Worm (Caenorhabditis elegans) whole organism, L2 larva: ENCODE data around the gene tbce-1.

ENCODE experiments used
- C34F6.9 ChIP-seq: fragments of 150-350 bp; optimal IDR thresholded peaks from 2 replicates; lab custom pipeline; 2014; ENCODE audit warnings: missing biosample characterization, missing genetic modification characterization
- F13H6.1 ChIP-seq: sonication (generic microtip); optimal IDR thresholded peaks from 2 replicates; lab custom pipeline; 2016; ENCODE audit warnings: missing genetic modification characterization, missing compliant biosample characterization
- Y55F3AM.14 ChIP-seq: fragments of 200-800 bp; sonication (Bioruptor generic); optimal IDR thresholded peaks from 2 replicates; lab custom pipeline; 2018; ENCODE audit warnings: mild to moderate bottlenecking, missing genetic modification characterization, missing compliant biosample characterization
- ZK546.5 ChIP-seq: sonication (generic microtip); optimal IDR thresholded peaks from 2 replicates; lab custom pipeline; 2017; ENCODE audit warnings: missing biosample characterization, missing genetic modification characterization
- aly-2 ChIP-seq: fragments of 150-350 bp; optimal IDR thresholded peaks from 2 replicates; lab custom pipeline; 2014; ENCODE audit warnings: missing biosample characterization, missing genetic modification characterization
- blmp-1 ChIP-seq: sonication (generic microtip); optimal IDR thresholded peaks from 2 replicates; lab custom pipeline; 2017; ENCODE audit warnings: missing genetic modification characterization, mild to moderate bottlenecking, missing compliant biosample characterization, antibody characterized with exemption, moderate library complexity; ENCODE audit not compliant: insufficient read depth
- ceh-16 ChIP-seq: fragments of 150-350 bp; optimal IDR thresholded peaks from 2 replicates; lab custom pipeline; 2014; ENCODE audit warnings: missing biosample characterization, missing genetic modification characterization
- ceh-82 ChIP-seq: fragments of 150-350 bp; optimal IDR thresholded peaks from 2 replicates; lab custom pipeline; 2014; ENCODE audit warnings: missing biosample characterization, missing genetic modification characterization
- dmd-4 ChIP-seq: sonication (generic microtip); optimal IDR thresholded peaks from 2 replicates; lab custom pipeline; 2017; ENCODE audit warnings: missing biosample characterization, missing genetic modification characterization
- egl-27 ChIP-seq: sonication (generic microtip); optimal IDR thresholded peaks from 3 replicates; lab custom pipeline; 2017; ENCODE audit warnings: missing biosample characterization, missing genetic modification reagents, missing genetic modification characterization
- elt-1 ChIP-seq: fragments of 150-350 bp; optimal IDR thresholded peaks from 2 replicates; lab custom pipeline; 2014; ENCODE audit warnings: missing biosample characterization, missing genetic modification characterization
- elt-3 ChIP-seq: sonication (generic microtip); optimal IDR thresholded peaks from 2 replicates; lab custom pipeline; 2017; ENCODE audit warnings: missing biosample characterization, missing genetic modification characterization
- fos-1 ChIP-seq: fragments of 150-350 bp; optimal IDR thresholded peaks from 2 replicates; lab custom pipeline; 2014; ENCODE audit warnings: missing biosample characterization, missing genetic modification characterization
- gmeb-1 ChIP-seq: fragments of 150-350 bp; optimal IDR thresholded peaks from 2 replicates; lab custom pipeline; 2014; ENCODE audit warnings: missing biosample characterization, missing genetic modification characterization
- lin-11 ChIP-seq: fragments of 150-350 bp; sonication (generic microtip); optimal IDR thresholded peaks from 2 replicates; lab custom pipeline; 2014; ENCODE audit warnings: missing biosample characterization, missing genetic modification characterization, inconsistent platforms, mixed read lengths
- lin-13 ChIP-seq: fragments of 150-350 bp; optimal IDR thresholded peaks from 2 replicates; lab custom pipeline; 2014; ENCODE audit warnings: missing biosample characterization, missing genetic modification reagents, missing genetic modification characterization
- lin-39 ChIP-seq: fragments of 150-350 bp; optimal IDR thresholded peaks from 2 replicates; lab custom pipeline; 2014; ENCODE audit warnings: missing biosample characterization, missing genetic modification reagents, missing genetic modification characterization
- lsy-2 ChIP-seq, 2 experiments: fragments of 150-350 bp in 1 of 2; sonication (generic microtip) in 1 of 2; optimal IDR thresholded peaks; 2 replicates each; lab custom pipeline; 2014 to 2017; ENCODE audit warnings: missing biosample characterization in 2 of 2, missing genetic modification characterization in 2 of 2
- mab-5 ChIP-seq: fragments of 150-350 bp; optimal IDR thresholded peaks from 2 replicates; lab custom pipeline; 2014; ENCODE audit warnings: missing biosample characterization, missing genetic modification characterization
- mbf-1 ChIP-seq: sonication (generic microtip); optimal IDR thresholded peaks from 2 replicates; lab custom pipeline; 2017; ENCODE audit warnings: missing biosample characterization, missing genetic modification characterization
- mdl-1 ChIP-seq, 2 experiments: fragments of 150-350 bp in 1 of 2; sonication (generic microtip) in 1 of 2; optimal IDR thresholded peaks; 2 replicates each; lab custom pipeline; 2017; ENCODE audit warnings: missing biosample characterization in 2 of 2, missing genetic modification characterization in 2 of 2
- nhr-10 ChIP-seq: sonication (generic microtip); optimal IDR thresholded peaks from 2 replicates; lab custom pipeline; 2017; ENCODE audit warnings: missing biosample characterization, missing genetic modification characterization
- nhr-11 ChIP-seq: fragments of 150-350 bp; optimal IDR thresholded peaks from 2 replicates; lab custom pipeline; 2014; ENCODE audit warnings: missing biosample characterization, missing genetic modification characterization
- nhr-12 ChIP-seq: fragments of 150-350 bp; optimal IDR thresholded peaks from 2 replicates; lab custom pipeline; 2014; ENCODE audit warnings: missing biosample characterization, missing genetic modification characterization
- nhr-129 ChIP-seq: fragments of 150-350 bp; optimal IDR thresholded peaks from 2 replicates; lab custom pipeline; 2014; ENCODE audit warnings: missing biosample characterization, missing genetic modification characterization
- nhr-21 ChIP-seq: fragments of 150-350 bp; optimal IDR thresholded peaks from 2 replicates; lab custom pipeline; 2014; ENCODE audit warnings: missing biosample characterization, missing genetic modification characterization
- nhr-23 ChIP-seq: fragments of 150-350 bp; optimal IDR thresholded peaks from 2 replicates; lab custom pipeline; 2014; ENCODE audit warnings: missing biosample characterization, missing genetic modification reagents, missing genetic modification characterization
- nhr-237 ChIP-seq: fragments of 150-350 bp; optimal IDR thresholded peaks from 2 replicates; lab custom pipeline; 2014; ENCODE audit warnings: missing biosample characterization, missing genetic modification characterization
- nhr-25 ChIP-seq: fragments of 150-350 bp; sonication (generic microtip); optimal IDR thresholded peaks from 3 replicates; lab custom pipeline; 2014; ENCODE audit warnings: missing biosample characterization, missing genetic modification characterization
- nhr-6 ChIP-seq: fragments of 150-350 bp; optimal IDR thresholded peaks from 2 replicates; lab custom pipeline; 2014; ENCODE audit warnings: missing biosample characterization, missing genetic modification characterization
- nhr-77 ChIP-seq: fragments of 150-350 bp; optimal IDR thresholded peaks from 2 replicates; lab custom pipeline; 2014; ENCODE audit warnings: missing biosample characterization, missing genetic modification characterization
- peb-1 ChIP-seq: fragments of 150-350 bp; optimal IDR thresholded peaks from 2 replicates; lab custom pipeline; 2014; ENCODE audit warnings: missing biosample characterization, missing genetic modification characterization
- sem-4 ChIP-seq: fragments of 150-350 bp; optimal IDR thresholded peaks from 2 replicates; lab custom pipeline; 2014; ENCODE audit warnings: missing biosample characterization, missing genetic modification reagents, missing genetic modification characterization
- skn-1 ChIP-seq: sonication (generic microtip); optimal IDR thresholded peaks from 2 replicates; lab custom pipeline; 2017; ENCODE audit warnings: missing biosample characterization, missing genetic modification characterization
- sma-3 ChIP-seq: sonication (generic microtip); optimal IDR thresholded peaks from 2 replicates; lab custom pipeline; 2016; ENCODE audit warnings: missing genetic modification reagents, missing genetic modification characterization, missing compliant biosample characterization
- sma-9 ChIP-seq, 2 experiments: fragments of 150-350 bp in 1 of 2; sonication (generic microtip) in 1 of 2; optimal IDR thresholded peaks; 2 replicates each; lab custom pipeline; 2014 to 2016; ENCODE audit warnings: missing genetic modification characterization in 2 of 2, mild to moderate bottlenecking in 1 of 2, missing biosample characterization in 1 of 2, missing compliant biosample characterization in 1 of 2, missing genetic modification reagents in 1 of 2, moderate library complexity in 1 of 2
- unc-39 ChIP-seq: fragments of 150-350 bp; optimal IDR thresholded peaks from 2 replicates; lab custom pipeline; 2014; ENCODE audit warnings: missing biosample characterization, missing genetic modification characterization
- unc-55 ChIP-seq: fragments of 150-350 bp; sonication (generic microtip); optimal IDR thresholded peaks from 3 replicates; lab custom pipeline; 2014; ENCODE audit warnings: missing biosample characterization, missing genetic modification reagents, missing genetic modification characterization
- unc-62 ChIP-seq: fragments of 150-350 bp; optimal IDR thresholded peaks from 2 replicates; lab custom pipeline; 2014; ENCODE audit warnings: missing biosample characterization, missing genetic modification reagents, missing genetic modification characterization
- zag-1 ChIP-seq: fragments of 150-350 bp; optimal IDR thresholded peaks from 2 replicates; lab custom pipeline; 2014; ENCODE audit warnings: missing biosample characterization, missing genetic modification characterization
- ztf-1 ChIP-seq: fragments of 200-800 bp; sonication (Bioruptor generic); conservative IDR thresholded peaks from 2 replicates; pipeline ENCODE4 v1.3.6; 2022; ENCODE audit warnings: missing genetic modification characterization, missing compliant biosample characterization
- ztf-11 ChIP-seq: sonication (generic microtip); optimal IDR thresholded peaks from 2 replicates; lab custom pipeline; 2017; ENCODE audit warnings: missing biosample characterization, missing genetic modification characterization
- ztf-4 ChIP-seq: fragments of 150-350 bp; optimal IDR thresholded peaks from 2 replicates; lab custom pipeline; 2014; ENCODE audit warnings: missing biosample characterization, missing genetic modification characterization

Gene tbce-1

ce11 chrIV:8294650-8295049 is at the start of gene tbce-1:
Gene tbce-1, plus strand, starts transcription at chrIV:8294690.
- no peak for TF ChIP-seq lin-39 (tag; lab: Kevin White, UChicago)
- no peak for TF ChIP-seq zag-1 (tag; lab: Kevin White, UChicago)
- TF ChIP-seq unc-39 (tag; lab: Kevin White, UChicago): no peak
- TF ChIP-seq ceh-16 (tag; lab: Kevin White, UChicago): no peak
- TF ChIP-seq nhr-77: no peak
- no peak for TF ChIP-seq F13H6.1 (tag; lab: Kevin White, UChicago)
- no peak for TF ChIP-seq lin-11 (tag; lab: Kevin White, UChicago)
- no peak for TF ChIP-seq ceh-82 (tag; lab: Kevin White, UChicago)
- TF ChIP-seq Y55F3AM.14: no peak
- no peak for TF ChIP-seq mbf-1 (tag; lab: Kevin White, UChicago)
- no peak for TF ChIP-seq nhr-129 (tag; lab: Kevin White, UChicago)
- TF ChIP-seq ztf-4 (tag; lab: Kevin White, UChicago): no peak
- no peak for TF ChIP-seq egl-27
- TF ChIP-seq ztf-1 (GFP tag; lab: Robert Waterston, UW): no peak
- no peak for TF ChIP-seq sem-4 (tag; lab: Kevin White, UChicago)
- TF ChIP-seq nhr-6 (tag; lab: Kevin White, UChicago): no peak
- no peak for TF ChIP-seq ZK546.5 (tag; lab: Kevin White, UChicago)
- TF ChIP-seq dmd-4: no peak

ce11 chrIV:8247341-8247740 is 47.1 kb upstream of the tbce-1 start:
- TF ChIP-seq elt-1 (peak; percentile 86), sma-9 (GFP tag; optimal IDR thresholded peaks at IDR 0.05; lab: Kevin White, UChicago) (peak; percentile 80), sma-9 (tag; optimal IDR thresholded peaks at IDR 0.05; lab: Kevin White, UChicago) (no peak), nhr-25 (tag; lab: Kevin White, UChicago) (peak; percentile 37), C34F6.9 (tag; lab: Kevin White, UChicago) (no peak), ceh-16 (tag; lab: Kevin White, UChicago) (peak; percentile 12), nhr-10 (tag; lab: Kevin White, UChicago) (no peak)
- TF ChIP-seq, all 48 proteins: peak for 4

- TF ChIP-seq sma-9 (GFP tag; optimal IDR thresholded peaks at IDR 0.05; lab: Kevin White, UChicago) (peak; percentile 27), sma-9 (tag; optimal IDR thresholded peaks at IDR 0.05; lab: Kevin White, UChicago) (no peak), fos-1 (tag; lab: Kevin White, UChicago) (peak; percentile 56), unc-55 (GFP tag; lab: Kevin White, UChicago) (no peak), sma-3 (GFP tag; lab: Kevin White, UChicago) (no peak), skn-1 (tag; lab: Kevin White, UChicago) (no peak), nhr-77 (no peak), mdl-1 (tag; optimal IDR thresholded peaks at IDR 0.05; lab: Kevin White, UChicago) (no peak), nhr-25 (tag; lab: Kevin White, UChicago) (no peak)
- TF ChIP-seq, all 48 proteins: peak for 2
Observed at ce11 chrIV:8251346-8251745, 43.1 kb upstream of the tbce-1 start.

- TF ChIP-seq ztf-1 (GFP tag; lab: Robert Waterston, UW): no peak
- TF ChIP-seq unc-62 (GFP tag; lab: Kevin White, UChicago): no peak
- no peak for TF ChIP-seq mbf-1 (tag; lab: Kevin White, UChicago)
- peak; percentile 62 for TF ChIP-seq C34F6.9 (tag; lab: Kevin White, UChicago)
- TF ChIP-seq nhr-6 (tag; lab: Kevin White, UChicago): no peak
- TF ChIP-seq gmeb-1: peak; percentile 53
- no peak for TF ChIP-seq nhr-10 (tag; lab: Kevin White, UChicago)
- peak; percentile 47 for TF ChIP-seq Y55F3AM.14
- TF ChIP-seq blmp-1: no peak
- no peak for TF ChIP-seq elt-3 (tag; lab: Kevin White, UChicago)
- peak; percentile 90 for TF ChIP-seq unc-55 (GFP tag; lab: Kevin White, UChicago)
- TF ChIP-seq peb-1 (tag; lab: Kevin White, UChicago): no peak
- TF ChIP-seq aly-2 (tag; lab: Kevin White, UChicago): no peak
- TF ChIP-seq elt-1: no peak
- no peak for TF ChIP-seq ztf-4 (tag; lab: Kevin White, UChicago)
- no peak for TF ChIP-seq ceh-82 (tag; lab: Kevin White, UChicago)
- peak; percentile 46 for TF ChIP-seq lin-13
- no peak for TF ChIP-seq zag-1 (tag; lab: Kevin White, UChicago)
- no peak for TF ChIP-seq dmd-4
- TF ChIP-seq nhr-77: no peak
- peak; percentile 25 for TF ChIP-seq mab-5
- no peak for TF ChIP-seq nhr-11
- TF ChIP-seq ZK546.5 (tag; lab: Kevin White, UChicago): no peak
- no peak for TF ChIP-seq nhr-237 (tag; lab: Kevin White, UChicago)
- TF ChIP-seq lsy-2 (tag; optimal IDR thresholded peaks at IDR 0.05; lab: Kevin White, UChicago): peak; percentile 45 to 65
- no peak for TF ChIP-seq egl-27
- peak; percentile 56 for TF ChIP-seq sma-3 (GFP tag; lab: Kevin White, UChicago)
- TF ChIP-seq mdl-1 (tag; optimal IDR thresholded peaks at IDR 0.05; lab: Kevin White, UChicago): peak; percentile 52 to 66
- peak; percentile 66 for TF ChIP-seq lin-11 (tag; lab: Kevin White, UChicago)
- TF ChIP-seq nhr-21 (tag; lab: Kevin White, UChicago): peak; percentile 77
- no peak for TF ChIP-seq nhr-12
- peak; percentile 63 for TF ChIP-seq F13H6.1 (tag; lab: Kevin White, UChicago)
- no peak for TF ChIP-seq ztf-11 (tag; lab: Kevin White, UChicago)
- peak; percentile 15 for TF ChIP-seq ceh-16 (tag; lab: Kevin White, UChicago)
- no peak for TF ChIP-seq nhr-23 (tag; lab: Kevin White, UChicago)
- TF ChIP-seq sma-9 (GFP tag; optimal IDR thresholded peaks at IDR 0.05; lab: Kevin White, UChicago): peak; percentile 75
- TF ChIP-seq sma-9 (tag; optimal IDR thresholded peaks at IDR 0.05; lab: Kevin White, UChicago): no peak
- TF ChIP-seq sem-4 (tag; lab: Kevin White, UChicago): peak; percentile 35
Observed at ce11 chrIV:8252856-8253255, 41.6 kb upstream of the tbce-1 start.
